Fruit fly (Drosophila melanogaster): ENCODE data around the gene CG13775.

The CG13775 gene

dm6 chr2L:6907761-6908160 is 49.0 kb downstream of the CG13775 start, which contains the start of the genes Polr1F and Rat1 (continued):
- TF ChIP-seq CG3281 (GFP tag; optimal IDR thresholded peaks at IDR 0.05) (peak; percentile 2), CG10147 (GFP tag; optimal IDR thresholded peaks at IDR 0.05) (no peak), CG12219 (GFP tag; optimal IDR thresholded peaks at IDR 0.05) (no peak), Fer3 (tag; optimal IDR thresholded peaks at IDR 0.05) (peak; percentile 14), Sox102F (GFP tag; optimal IDR thresholded peaks at IDR 0.05) (no peak), pfk (GFP tag; optimal IDR thresholded peaks at IDR 0.05) (no peak), CG6272 (GFP tag; IDR thresholded peaks at IDR 0.05) (no peak), CG6683 (GFP tag; optimal IDR thresholded peaks at IDR 0.05) (no peak), CG1024 (GFP tag; IDR thresholded peaks at IDR 0.05) (no peak), CG18262 (tag; optimal IDR thresholded peaks at IDR 0.05) (no peak), CG17568 (GFP tag; optimal IDR thresholded peaks at IDR 0.05) (no peak), CG13123 (GFP tag; optimal IDR thresholded peaks at IDR 0.05) (no peak), CG15479 (GFP tag; optimal IDR thresholded peaks at IDR 0.05) (no peak), nmo (GFP tag; optimal IDR thresholded peaks at IDR 0.05) (peak; percentile 58), CG4328 (GFP tag; optimal IDR thresholded peaks at IDR 0.05) (no peak), Sry-δ (GFP tag; optimal IDR thresholded peaks at IDR 0.05) (peak; percentile 30), sim (GFP tag; IDR thresholded peaks at IDR 0.05) (no peak), pb (GFP tag; optimal IDR thresholded peaks at IDR 0.05) (no peak), vvl (GFP tag; IDR thresholded peaks at IDR 0.05) (no peak), Dbx (GFP tag; IDR thresholded peaks at IDR 0.05) (no peak), CG10979 (tag; optimal IDR thresholded peaks at IDR 0.05) (peak; percentile 21), CG13624 (GFP tag; optimal IDR thresholded peaks at IDR 0.05) (peak; percentile 27), Hr3 (GFP tag; optimal IDR thresholded peaks at IDR 0.05) (peak; percentile 13), Nf-YC (tag; optimal IDR thresholded peaks at IDR 0.05) (no peak), CG7357 (GFP tag; IDR thresholded peaks at IDR 0.05) (no peak), CG8359 (GFP tag; optimal IDR thresholded peaks at IDR 0.05; ENCODE audit: borderline replicate concordance) (no peak), Bdp1 (GFP tag; optimal IDR thresholded peaks at IDR 0.05) (peak; percentile 5), Oaz (GFP tag; IDR thresholded peaks at IDR 0.05) (no peak), hkb (optimal IDR thresholded peaks at IDR 0.05) (no peak), hkb (GFP tag; IDR thresholded peaks at IDR 0.05) (no peak), corto (GFP tag; optimal IDR thresholded peaks at IDR 0.05) (no peak), CG2199 (GFP tag; IDR thresholded peaks at IDR 0.05) (no peak), CG5180 (GFP tag; optimal IDR thresholded peaks at IDR 0.05) (no peak), CG4820 (GFP tag; optimal IDR thresholded peaks at IDR 0.05) (peak; percentile 4), CG2889 (GFP tag; IDR thresholded peaks at IDR 0.05) (no peak), CG1529 (GFP tag; optimal IDR thresholded peaks at IDR 0.05) (no peak), E2f2 (GFP tag; IDR thresholded peaks at IDR 0.05) (peak; percentile 63), CG8924 (tag; optimal IDR thresholded peaks at IDR 0.05) (peak; percentile 39), row (GFP tag; IDR thresholded peaks at IDR 0.05) (peak; percentile 79), CG4854 (GFP tag; optimal IDR thresholded peaks at IDR 0.05) (no peak), crol (GFP tag; IDR thresholded peaks at IDR 0.05) (no peak), knrl (GFP tag; IDR thresholded peaks at IDR 0.05; ENCODE audit: partially characterized antibody) (peak; percentile 20; the same call in 1 of the 3 replicates), Trl (optimal IDR thresholded peaks at IDR 0.05) (no peak), Trl (GFP tag; optimal IDR thresholded peaks at IDR 0.05) (peak; percentile 30), jumu (GFP tag; optimal IDR thresholded peaks at IDR 0.05) (no peak), stc (GFP tag; IDR thresholded peaks at IDR 0.05) (no peak), HLHmδ (GFP tag; optimal IDR thresholded peaks at IDR 0.05) (no peak), tna (GFP tag; IDR thresholded peaks at IDR 0.05; ENCODE audit: partially characterized antibody) (no peak), pho (GFP tag; optimal IDR thresholded peaks at IDR 0.05) (peak; percentile 39), NC2α (GFP tag; optimal IDR thresholded peaks at IDR 0.05) (no peak), hb (GFP tag; IDR thresholded peaks at IDR 0.05; ENCODE audit: partially characterized antibody) (no peak), kah (GFP tag; optimal IDR thresholded peaks at IDR 0.05) (no peak)

Measured in whole organism, embryonic.